Worm (Caenorhabditis elegans): Measurements from ENCODE around the gene K08E7.6.

K08E7.6 gene

ce11 chrIV:12573068-12573467 lies 7.9 kb downstream of the K08E7.6 start, which contains the start of gene K08E7.5:
TSS of gene K08E7.5 (plus strand) at chrIV:12573368.
- no peak for TF ChIP-seq unc-62 (GFP tag; optimal IDR thresholded peaks at IDR 0.05)

- no peak for TF ChIP-seq unc-62 (GFP tag; optimal IDR thresholded peaks at IDR 0.05)
Observed at ce11 chrIV:12571047-12571446, 9.9 kb downstream of the K08E7.6 start, which contains the start of gene K08E7.4. TSS of gene K08E7.4 (minus strand) at chrIV:12571147.

- TF ChIP-seq unc-62 (GFP tag; optimal IDR thresholded peaks at IDR 0.05): no peak
Observed at ce11 chrIV:12570546-12570945, 10.4 kb downstream of the K08E7.6 start.

ce11 chrIV:12567176-12567892 lies 13.6 kb downstream of the K08E7.6 start, which contains the start of the genes hsb-1 and let-99:
TSS of gene hsb-1 (minus strand) at chrIV:12567226.
TSS of gene let-99 (plus strand) at chrIV:12567842.
- TF ChIP-seq unc-62 (GFP tag; optimal IDR thresholded peaks at IDR 0.05): no peak

- TF ChIP-seq unc-62 (GFP tag; optimal IDR thresholded peaks at IDR 0.05): no peak
Observed at ce11 chrIV:12565933-12566540, 14.9 kb downstream of the K08E7.6 start, which contains the start of gene eak-7. TSS of gene eak-7 (minus strand) at chrIV:12565983.

ce11 chrIV:12560568-12560967 lies 20.4 kb downstream of the K08E7.6 start, which contains the start of gene snb-7:
TSS of gene snb-7 (plus strand) at chrIV:12560868.
- no peak for TF ChIP-seq unc-62 (GFP tag; optimal IDR thresholded peaks at IDR 0.05)

ce11 chrIV:12558925-12559450 lies 22.0 kb downstream of the K08E7.6 start, which contains the start of the genes ZK795.2 and ZK795.3:
TSS of gene ZK795.2 (minus strand) at chrIV:12558975.
TSS of gene ZK795.3 (plus strand) at chrIV:12559365.
- no peak for TF ChIP-seq unc-62 (GFP tag; optimal IDR thresholded peaks at IDR 0.05)

- no peak for TF ChIP-seq unc-62 (GFP tag; optimal IDR thresholded peaks at IDR 0.05)
Observed at ce11 chrIV:12551944-12552343, 29.0 kb downstream of the K08E7.6 start.

ce11 chrIV:12549014-12549413 lies 31.9 kb downstream of the K08E7.6 start:
- TF ChIP-seq unc-62 (GFP tag; optimal IDR thresholded peaks at IDR 0.05): no peak

ce11 chrIV:12547824-12548223 lies 33.1 kb downstream of the K08E7.6 start, which contains the start of gene ipmk-1:
TSS of gene ipmk-1 (plus strand) at chrIV:12548124.
- no peak for TF ChIP-seq unc-62 (GFP tag; optimal IDR thresholded peaks at IDR 0.05)

ce11 chrIV:12545902-12546301 lies 35.0 kb downstream of the K08E7.6 start:
- TF ChIP-seq unc-62 (GFP tag; optimal IDR thresholded peaks at IDR 0.05): no peak

ce11 chrIV:12545393-12545792 lies 35.6 kb downstream of the K08E7.6 start:
- TF ChIP-seq unc-62 (GFP tag; optimal IDR thresholded peaks at IDR 0.05): no peak

- no peak for TF ChIP-seq unc-62 (GFP tag; optimal IDR thresholded peaks at IDR 0.05)
Observed at ce11 chrIV:12544624-12545023, 36.3 kb downstream of the K08E7.6 start.

ce11 chrIV:12542011-12542410 lies 38.9 kb downstream of the K08E7.6 start, which contains the start of gene ham-1:
TSS of gene ham-1 (plus strand) at chrIV:12542183.
- TF ChIP-seq unc-62 (GFP tag; optimal IDR thresholded peaks at IDR 0.05): no peak

ce11 chrIV:12540242-12540641 lies 40.7 kb downstream of the K08E7.6 start:
- TF ChIP-seq unc-62 (GFP tag; optimal IDR thresholded peaks at IDR 0.05): no peak

ce11 chrIV:12537694-12538093 lies 43.3 kb downstream of the K08E7.6 start:
- no peak for TF ChIP-seq unc-62 (GFP tag; optimal IDR thresholded peaks at IDR 0.05)

Measured in whole organism, dauer.